Worm (Caenorhabditis elegans) whole organism, young adult: Measurements from ENCODE around the gene cls-1.

Experiments
- K12H6.12 ChIP-seq: fragments of 200-800 bp; sonication (Bioruptor generic); optimal IDR thresholded peaks from 2 replicates; lab custom pipeline; 2018; ENCODE audit warnings: mild to moderate bottlenecking, missing genetic modification characterization, missing compliant biosample characterization
- akir-1 ChIP-seq: fragments of 200-800 bp; sonication (Bioruptor generic); optimal IDR thresholded peaks from 2 replicates; lab custom pipeline; 2018; ENCODE audit warnings: mild to moderate bottlenecking, missing genetic modification characterization, moderate library complexity, missing compliant biosample characterization
- attf-3 ChIP-seq: fragments of 200-800 bp; sonication (Bioruptor generic); conservative IDR thresholded peaks from 2 replicates; pipeline ENCODE4 v1.3.6; 2022; ENCODE audit warnings: missing genetic modification reagents, missing genetic modification characterization, missing compliant biosample characterization
- dpl-1 ChIP-seq: fragments of 150-350 bp; optimal IDR thresholded peaks from 2 replicates; lab custom pipeline; 2014; ENCODE audit warnings: missing biosample characterization, missing genetic modification reagents, missing genetic modification characterization
- efl-1 ChIP-seq: fragments of 150-350 bp; optimal IDR thresholded peaks from 2 replicates; lab custom pipeline; 2014; ENCODE audit warnings: missing biosample characterization, missing genetic modification reagents, missing genetic modification characterization
- ets-4 ChIP-seq: fragments of 200-800 bp; sonication (Bioruptor generic); optimal IDR thresholded peaks from 2 replicates; lab custom pipeline; 2018; ENCODE audit warnings: mild to moderate bottlenecking, missing genetic modification characterization, missing compliant biosample characterization
- hmg-20 ChIP-seq: fragments of 200-800 bp; sonication (Bioruptor generic); IDR thresholded peaks from 2 replicates; pipeline ENCODE4 v1.3.6; 2022; ENCODE audit warnings: missing genetic modification reagents, missing genetic modification characterization, missing compliant biosample characterization
- lag-1 ChIP-seq: fragments of 200-800 bp; sonication (Bioruptor generic); IDR thresholded peaks from 2 replicates; pipeline ENCODE4 v1.3.6; 2022; ENCODE audit warnings: missing genetic modification reagents, missing genetic modification characterization, missing compliant biosample characterization
- madf-3 ChIP-seq: fragments of 200-800 bp; sonication (Bioruptor generic); IDR thresholded peaks from 2 replicates; pipeline ENCODE4 v1.3.6; 2022; ENCODE audit warnings: missing genetic modification reagents, missing genetic modification characterization, missing compliant biosample characterization
- rpc-1 ChIP-seq, 2 experiments: fragments of 150-350 bp in 1 of 2; sonication (generic microtip) in 1 of 2; optimal IDR thresholded peaks; 2 replicates each; lab custom pipeline; 2014 to 2018; ENCODE audit warnings: missing biosample characterization in 1 of 2, missing genetic modification characterization in 1 of 2, missing genetic modification reagents in 1 of 2, missing genotype in 1 of 2
- snpc-4 ChIP-seq, 5 experiments: fragments of 150-350 bp in 1 of 5; sonication (generic microtip) in 4 of 5; optimal IDR thresholded peaks; 2 replicates each; lab custom pipeline; 2014 to 2018; ENCODE audit warnings: missing genetic modification characterization in 5 of 5, missing biosample characterization in 3 of 5, antibody characterized with exemption in 2 of 5, mild to moderate bottlenecking in 2 of 5, missing compliant biosample characterization in 2 of 5, missing genotype in 2 of 5, moderate library complexity in 2 of 5, missing genetic modification reagents in 1 of 5
- zim-3 ChIP-seq: sonication (generic microtip); optimal IDR thresholded peaks from 2 replicates; lab custom pipeline; 2017; ENCODE audit warnings: mild to moderate bottlenecking, missing genetic modification characterization, moderate library complexity, missing compliant biosample characterization
- ztf-22 ChIP-seq: fragments of 200-800 bp; sonication (Bioruptor generic); optimal IDR thresholded peaks from 2 replicates; lab custom pipeline; 2018; ENCODE audit warnings: mild to moderate bottlenecking, missing genetic modification characterization, moderate library complexity, missing compliant biosample characterization

- no peak for TF ChIP-seq ztf-22 (GFP tag; lab: Kevin White, UChicago)
- no peak for TF ChIP-seq efl-1 (GFP tag; lab: Kevin White, UChicago)
- TF ChIP-seq snpc-4 (GFP tag; optimal IDR thresholded peaks at IDR 0.05; lab: Kevin White, UChicago): no peak
- TF ChIP-seq snpc-4 (tag; optimal IDR thresholded peaks at IDR 0.05; lab: Kevin White, UChicago): no peak
- TF ChIP-seq dpl-1 (GFP tag; lab: Kevin White, UChicago): no peak
- no peak for TF ChIP-seq K12H6.12 (tag; lab: Kevin White, UChicago)
- TF ChIP-seq rpc-1 (optimal IDR thresholded peaks at IDR 0.05; lab: Kevin White, UChicago): no peak
- TF ChIP-seq rpc-1 (tag; optimal IDR thresholded peaks at IDR 0.05; lab: Kevin White, UChicago): no peak
- TF ChIP-seq zim-3 (tag; lab: Kevin White, UChicago): no peak
- no peak for TF ChIP-seq ets-4 (GFP tag; lab: Kevin White, UChicago)
- TF ChIP-seq akir-1: no peak
- no peak for TF ChIP-seq attf-3
- TF ChIP-seq madf-3 (GFP tag; lab: Robert Waterston, UW): no peak
- no peak for TF ChIP-seq hmg-20 (GFP tag; lab: Robert Waterston, UW)
- no peak for TF ChIP-seq lag-1
Measured at ce11 chrIII:7550979-7551378, 43.0 kb downstream of the cls-1 start.
